ENCODE assay signal across 5 fruit fly cellular contexts in the genomic region with DNA sequence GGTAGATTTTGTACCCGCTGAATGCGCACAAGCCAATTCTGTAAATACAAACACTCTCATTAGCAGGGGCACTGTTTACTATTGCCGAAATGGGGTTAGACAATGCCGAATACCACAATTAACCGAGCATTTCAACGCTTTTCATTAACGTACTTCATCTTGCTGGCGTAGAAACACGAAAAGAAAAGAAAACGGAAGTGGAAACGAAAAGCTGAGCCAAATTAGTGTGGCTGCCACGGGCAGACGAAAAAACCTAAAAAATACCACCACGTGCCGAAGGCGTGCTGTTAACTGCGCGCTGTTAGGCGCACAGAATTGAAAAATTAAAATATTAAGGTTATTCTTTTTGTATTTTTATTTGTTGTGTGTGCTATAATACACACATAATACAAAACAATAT.
A peak's percentile ranks its signal among the peaks of the same experiment; 100 is the strongest.
TF ChIP-seq lines count a peak whose summit lies in the region.

A gene (minus strand): TSS at position 229 of the 400 bp plus-strand sequence.

- TF ChIP-seq CTCF in whole organism, embryonic (GFP tag; optimal IDR thresholded peaks at IDR 0.05; lab: Kevin White, UChicago): peak; percentile 65

TF ChIP-seq in whole organism, adult, 20 proteins besides CTCF, POLR2A, EP300 and RAD21 (continues in another document):
- TF ChIP-seq tj (GFP tag; optimal IDR thresholded peaks at IDR 0.05; lab: Kevin White, UChicago) (peak; percentile 77), CG33017 (tag; optimal IDR thresholded peaks at IDR 0.05; lab: Kevin White, UChicago) (peak; percentile 88), Mnt (GFP tag; optimal IDR thresholded peaks at IDR 0.05; lab: Kevin White, UChicago) (peak; percentile 99), Crg-1 (GFP tag; optimal IDR thresholded peaks at IDR 0.05; lab: Kevin White, UChicago) (peak; percentile 98), CG5204 (GFP tag; optimal IDR thresholded peaks at IDR 0.05; lab: Kevin White, UChicago) (peak; percentile 89), CG14711 (tag; optimal IDR thresholded peaks at IDR 0.05; lab: Kevin White, UChicago) (peak; percentile 85), CG7045 (GFP tag; optimal IDR thresholded peaks at IDR 0.05; lab: Kevin White, UChicago) (peak; percentile 89), cic (GFP tag; optimal IDR thresholded peaks at IDR 0.05; lab: Kevin White, UChicago) (peak; percentile 79), Hr96 (GFP tag; optimal IDR thresholded peaks at IDR 0.05; lab: Kevin White, UChicago) (peak; percentile 90), ovo (GFP tag; optimal IDR thresholded peaks at IDR 0.05; lab: Kevin White, UChicago) (peak; percentile 95), cnc (optimal IDR thresholded peaks at IDR 0.05; lab: Kevin White, UChicago) (no peak), CG1620 (GFP tag; optimal IDR thresholded peaks at IDR 0.05; lab: Kevin White, UChicago) (peak; percentile 98), CG7101 (tag; optimal IDR thresholded peaks at IDR 0.05; lab: Kevin White, UChicago) (peak; percentile 96), toe (GFP tag; optimal IDR thresholded peaks at IDR 0.05; lab: Kevin White, UChicago) (peak; percentile 85), CG11617 (GFP tag; optimal IDR thresholded peaks at IDR 0.05; lab: Kevin White, UChicago) (peak; percentile 97), Clk (GFP tag; optimal IDR thresholded peaks at IDR 0.05; lab: Kevin White, UChicago) (peak; percentile 65), pad (GFP tag; optimal IDR thresholded peaks at IDR 0.05; lab: Kevin White, UChicago) (peak; percentile 87)

TF ChIP-seq in whole organism, embryonic, 481 proteins besides CTCF, POLR2A, EP300 and RAD21 (continues in another document):
- TF ChIP-seq tgo (GFP tag; IDR thresholded peaks at IDR 0.05; lab: Robert Waterston, UW): peak; percentile 78
- TF ChIP-seq ara (GFP tag; IDR thresholded peaks at IDR 0.05; lab: Robert Waterston, UW): peak; percentile 71; the same call in 1 of the 2 replicates
- no peak for TF ChIP-seq Hr78 (GFP tag; optimal IDR thresholded peaks at IDR 0.05; lab: Kevin White, UChicago)
- TF ChIP-seq Dfd (GFP tag; optimal IDR thresholded peaks at IDR 0.05; lab: Kevin White, UChicago): no peak
- TF ChIP-seq Vsx1 (GFP tag; optimal IDR thresholded peaks at IDR 0.05; lab: Kevin White, UChicago): peak; percentile 94
- TF ChIP-seq esg (GFP tag; conservative IDR thresholded peaks at IDR 0.05; lab: Robert Waterston, UW): no peak
- TF ChIP-seq btn (GFP tag; optimal IDR thresholded peaks at IDR 0.05; lab: Kevin White, UChicago): peak; percentile 89
- peak; percentile 82 for TF ChIP-seq CG17802 (tag; optimal IDR thresholded peaks at IDR 0.05; lab: Kevin White, UChicago)
- TF ChIP-seq pb (GFP tag; optimal IDR thresholded peaks at IDR 0.05; lab: Kevin White, UChicago): peak; percentile 90
- peak; percentile 83 for TF ChIP-seq Nf-YA (GFP tag; IDR thresholded peaks at IDR 0.05; lab: Robert Waterston, UW)
- peak; percentile 86 for TF ChIP-seq TFAM (GFP tag; optimal IDR thresholded peaks at IDR 0.05; lab: Kevin White, UChicago)
- TF ChIP-seq eve (GFP tag; optimal IDR thresholded peaks at IDR 0.05; lab: Kevin White, UChicago): no peak
- TF ChIP-seq CG10209 (GFP tag; optimal IDR thresholded peaks at IDR 0.05; lab: Kevin White, UChicago): peak; percentile 91
- TF ChIP-seq twi (tag; optimal IDR thresholded peaks at IDR 0.05; lab: Kevin White, UChicago): peak; percentile 73
- peak; percentile 73 for TF ChIP-seq fu2 (GFP tag; optimal IDR thresholded peaks at IDR 0.05; lab: Kevin White, UChicago)
- no peak for TF ChIP-seq pita (GFP tag; optimal IDR thresholded peaks at IDR 0.05; lab: Kevin White, UChicago)
- TF ChIP-seq HHEX (GFP tag; optimal IDR thresholded peaks at IDR 0.05; lab: Kevin White, UChicago): peak; percentile 96
- TF ChIP-seq Mes4 (GFP tag; optimal IDR thresholded peaks at IDR 0.05; lab: Kevin White, UChicago): peak; percentile 96

TF ChIP-seq in whole organism, prepupa, 60 proteins besides CTCF, POLR2A, EP300 and RAD21 (continues in another document):
- TF ChIP-seq fkh (GFP tag; optimal IDR thresholded peaks at IDR 0.05; lab: Kevin White, UChicago) (no peak), Hr39 (GFP tag; optimal IDR thresholded peaks at IDR 0.05; lab: Kevin White, UChicago) (peak; percentile 73), lz (GFP tag; optimal IDR thresholded peaks at IDR 0.05; lab: Kevin White, UChicago) (peak; percentile 90), achi (GFP tag; optimal IDR thresholded peaks at IDR 0.05; lab: Kevin White, UChicago) (peak; percentile 83), Eip93F (GFP tag; optimal IDR thresholded peaks at IDR 0.05; lab: Kevin White, UChicago) (peak; percentile 23), Gug (GFP tag; IDR thresholded peaks at IDR 0.05; lab: Robert Waterston, UW) (peak; percentile 45; the same call in 1 of the 2 replicates), esn (GFP tag; optimal IDR thresholded peaks at IDR 0.05; lab: Kevin White, UChicago) (peak; percentile 93), CG7368 (GFP tag; optimal IDR thresholded peaks at IDR 0.05; lab: Kevin White, UChicago) (peak; percentile 91), Eip78C (GFP tag; lab: Kevin White, UChicago) (peak; percentile 96), CG15336 (GFP tag; IDR thresholded peaks at IDR 0.05; lab: Robert Waterston, UW) (no peak), cyc (GFP tag; optimal IDR thresholded peaks at IDR 0.05; lab: Kevin White, UChicago) (peak; percentile 84), CG10631 (GFP tag; optimal IDR thresholded peaks at IDR 0.05; lab: Kevin White, UChicago) (no peak), spab (GFP tag; optimal IDR thresholded peaks at IDR 0.05; lab: Kevin White, UChicago) (peak; percentile 70), CG11762 (GFP tag; optimal IDR thresholded peaks at IDR 0.05; lab: Kevin White, UChicago; ENCODE audit: insufficient read depth) (peak; percentile 76), CG8632 (GFP tag; optimal IDR thresholded peaks at IDR 0.05; lab: Kevin White, UChicago) (peak; percentile 77), OdsH (GFP tag; optimal IDR thresholded peaks at IDR 0.05; lab: Kevin White, UChicago) (peak; percentile 82), Sox15 (GFP tag; optimal IDR thresholded peaks at IDR 0.05; lab: Kevin White, UChicago) (peak; percentile 1), Hr4 (GFP tag; optimal IDR thresholded peaks at IDR 0.05; lab: Kevin White, UChicago) (no peak)

TF ChIP-seq in whole organism, pupa, 21 proteins besides CTCF, POLR2A, EP300 and RAD21 (continues in another document):
- TF ChIP-seq CG17806 (tag; optimal IDR thresholded peaks at IDR 0.05; lab: Kevin White, UChicago) (peak; percentile 25), EcR (GFP tag; optimal IDR thresholded peaks at IDR 0.05; lab: Kevin White, UChicago) (no peak), Snoo (tag; optimal IDR thresholded peaks at IDR 0.05; lab: Kevin White, UChicago) (peak; percentile 95), D1 (tag; optimal IDR thresholded peaks at IDR 0.05; lab: Kevin White, UChicago) (no peak), CG4496 (GFP tag; IDR thresholded peaks at IDR 0.05; lab: Robert Waterston, UW) (peak; percentile 92), CG15710 (tag; optimal IDR thresholded peaks at IDR 0.05; lab: Kevin White, UChicago) (peak; percentile 70), Pif1A (GFP tag; optimal IDR thresholded peaks at IDR 0.05; lab: Kevin White, UChicago) (peak; percentile 89), rn (GFP tag; IDR thresholded peaks at IDR 0.05; lab: Robert Waterston, UW) (peak; percentile 62; the same call in 1 of the 2 replicates), gl (tag; optimal IDR thresholded peaks at IDR 0.05; lab: Kevin White, UChicago) (peak; percentile 80), CG8159 (tag; optimal IDR thresholded peaks at IDR 0.05; lab: Kevin White, UChicago) (peak; percentile 66), Ets98B (GFP tag; IDR thresholded peaks at IDR 0.05; lab: Robert Waterston, UW) (peak; percentile 80), fd96Ca (GFP tag; IDR thresholded peaks at IDR 0.05; lab: Robert Waterston, UW) (peak; percentile 63; the same call in 1 of the 3 replicates), CG12605 (GFP tag; IDR thresholded peaks at IDR 0.05; lab: Robert Waterston, UW) (peak; percentile 81), Pif1B (GFP tag; optimal IDR thresholded peaks at IDR 0.05; lab: Kevin White, UChicago) (peak; percentile 84), CG14655 (GFP tag; optimal IDR thresholded peaks at IDR 0.05; lab: Kevin White, UChicago) (no peak), CG8301 (tag; optimal IDR thresholded peaks at IDR 0.05; lab: Kevin White, UChicago) (peak; percentile 59), CG9948 (tag; optimal IDR thresholded peaks at IDR 0.05; lab: Kevin White, UChicago) (peak; percentile 8), CG34367 (tag; optimal IDR thresholded peaks at IDR 0.05; lab: Kevin White, UChicago) (peak; percentile 82), CG10348 (GFP tag; IDR thresholded peaks at IDR 0.05; lab: Robert Waterston, UW) (no peak)

TF ChIP-seq in whole organism, wandering third instar larva, 38 proteins besides CTCF, POLR2A, EP300 and RAD21 (continues in another document):
- TF ChIP-seq Vsx2 (GFP tag; optimal IDR thresholded peaks at IDR 0.05; lab: Kevin White, UChicago; ENCODE audit: partially characterized antibody): no peak
- TF ChIP-seq Mio (GFP tag; optimal IDR thresholded peaks at IDR 0.05; lab: Kevin White, UChicago): peak; percentile 75
- TF ChIP-seq rgr (GFP tag; optimal IDR thresholded peaks at IDR 0.05; lab: Kevin White, UChicago): peak; percentile 96
- TF ChIP-seq Rel (GFP tag; optimal IDR thresholded peaks at IDR 0.05; lab: Kevin White, UChicago): peak; percentile 61
- peak; percentile 69 for TF ChIP-seq Rel (tag; optimal IDR thresholded peaks at IDR 0.05; lab: Kevin White, UChicago)
- TF ChIP-seq Hnf4 (GFP tag; optimal IDR thresholded peaks at IDR 0.05; lab: Kevin White, UChicago): no peak
- TF ChIP-seq brk (GFP tag; optimal IDR thresholded peaks at IDR 0.05; lab: Kevin White, UChicago): no peak
- TF ChIP-seq br (GFP tag; optimal IDR thresholded peaks at IDR 0.05; lab: Kevin White, UChicago): peak; percentile 90
- TF ChIP-seq CrebA (GFP tag; optimal IDR thresholded peaks at IDR 0.05; lab: Kevin White, UChicago; ENCODE audit: borderline replicate concordance): no peak
- TF ChIP-seq Hr83 (GFP tag; optimal IDR thresholded peaks at IDR 0.05; lab: Kevin White, UChicago; ENCODE audit: poor library complexity, severe bottlenecking): peak; percentile 92
- peak; percentile 93 for TF ChIP-seq CG9705 (GFP tag; optimal IDR thresholded peaks at IDR 0.05; lab: Kevin White, UChicago)
- TF ChIP-seq h (GFP tag; optimal IDR thresholded peaks at IDR 0.05; lab: Kevin White, UChicago): peak; percentile 91
- peak; percentile 83 for TF ChIP-seq fru (GFP tag; optimal IDR thresholded peaks at IDR 0.05; lab: Kevin White, UChicago)
- no peak for TF ChIP-seq dl (GFP tag; optimal IDR thresholded peaks at IDR 0.05; lab: Kevin White, UChicago; ENCODE audit: insufficient read depth in 1 of 2, partially characterized antibody in 2 of 2)
- peak; percentile 77 for TF ChIP-seq Myc (optimal IDR thresholded peaks at IDR 0.05; lab: Kevin White, UChicago)
- TF ChIP-seq dsf (GFP tag; optimal IDR thresholded peaks at IDR 0.05; lab: Kevin White, UChicago; ENCODE audit: borderline replicate concordance): peak; percentile 27
- peak; percentile 87 for TF ChIP-seq sage (GFP tag; optimal IDR thresholded peaks at IDR 0.05; lab: Kevin White, UChicago)
- no peak for TF ChIP-seq usp (GFP tag; optimal IDR thresholded peaks at IDR 0.05; lab: Kevin White, UChicago)
- TF ChIP-seq foxo (GFP tag; optimal IDR thresholded peaks at IDR 0.05; lab: Kevin White, UChicago): peak; percentile 53 to 82
- TF ChIP-seq Abd-B (GFP tag; optimal IDR thresholded peaks at IDR 0.05; lab: Kevin White, UChicago): no peak
- no peak for TF ChIP-seq Dfd (GFP tag; optimal IDR thresholded peaks at IDR 0.05; lab: Kevin White, UChicago)
